Worm (Caenorhabditis elegans): Measurements from ENCODE around the gene C09E8.1.

Gene C09E8.1

DNA sequence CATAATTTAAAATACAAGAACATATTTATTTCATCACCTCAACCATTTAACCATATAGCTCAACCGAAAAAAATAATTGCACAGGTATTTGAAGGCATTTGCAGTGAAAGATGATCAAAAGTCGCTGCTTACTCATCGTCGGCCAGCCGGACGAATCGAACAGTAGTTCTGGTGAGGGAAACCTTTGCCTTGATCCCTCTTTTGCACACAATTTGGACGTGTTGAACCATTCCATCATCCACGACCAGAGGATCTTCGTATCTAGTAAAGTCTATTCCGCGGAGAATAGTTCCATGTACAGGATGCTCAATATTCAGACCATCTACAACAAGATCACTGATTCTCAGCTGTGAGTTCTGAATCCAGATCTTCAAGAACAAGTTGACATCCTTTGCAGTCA is 25.7 kb downstream of the C09E8.1 start (continued):
- TF ChIP-seq ekl-4 (GFP tag; IDR thresholded peaks at IDR 0.05) (peak; percentile 66), rcor-1 (GFP tag; IDR thresholded peaks at IDR 0.05) (no peak; the same call in 1 of the 2 replicates), Y79H2A.3 (GFP tag; conservative IDR thresholded peaks at IDR 0.05) (0 out of 2 replicates have a peak, but pooled peaks have one; percentile 7), attf-5 (GFP tag; optimal IDR thresholded peaks at IDR 0.05) (no peak), F22D6.2 (tag; optimal IDR thresholded peaks at IDR 0.05) (no peak), F49E8.2 (tag; optimal IDR thresholded peaks at IDR 0.05; ENCODE audit: insufficient read depth) (peak; percentile 34), lin-26 (GFP tag; IDR thresholded peaks at IDR 0.05) (no peak), ama-1 (optimal IDR thresholded peaks at IDR 0.05) (no peak), ama-1 (GFP tag; optimal IDR thresholded peaks at IDR 0.05) (no peak), T07F8.4 (tag; optimal IDR thresholded peaks at IDR 0.05) (no peak), chd-7 (tag; optimal IDR thresholded peaks at IDR 0.05) (no peak), F33H1.4 (GFP tag; IDR thresholded peaks at IDR 0.05) (no peak), mcd-1 (GFP tag; IDR thresholded peaks at IDR 0.05) (no peak), lin-54 (GFP tag; optimal IDR thresholded peaks at IDR 0.05) (peak; percentile 30), ztf-28 (GFP tag; IDR thresholded peaks at IDR 0.05) (no peak), F23B12.7 (tag; optimal IDR thresholded peaks at IDR 0.05; ENCODE audit: insufficient read depth) (no peak), madf-10 (tag; optimal IDR thresholded peaks at IDR 0.05) (no peak), nhr-27 (tag; optimal IDR thresholded peaks at IDR 0.05) (no peak), Y95B8A.8 (GFP tag; IDR thresholded peaks at IDR 0.05) (no peak), hrde-1 (tag; optimal IDR thresholded peaks at IDR 0.05; ENCODE audit: borderline replicate concordance) (peak; percentile 3), ceh-27 (GFP tag; optimal IDR thresholded peaks at IDR 0.05) (no peak), die-1 (tag; optimal IDR thresholded peaks at IDR 0.05) (no peak), aptf-2 (GFP tag; conservative IDR thresholded peaks at IDR 0.05) (no peak), madf-3 (GFP tag; IDR thresholded peaks at IDR 0.05) (no peak), lsy-27 (tag; optimal IDR thresholded peaks at IDR 0.05; ENCODE audit: borderline replicate concordance, insufficient read depth) (no peak), hsf-1 (GFP tag; IDR thresholded peaks at IDR 0.05) (peak; percentile 45; the same call in 1 of the 2 replicates), ztf-22 (GFP tag; optimal IDR thresholded peaks at IDR 0.05) (no peak), atf-7 (tag; optimal IDR thresholded peaks at IDR 0.05) (no peak), madf-6 (GFP tag; IDR thresholded peaks at IDR 0.05) (peak; percentile 63), F10E7.11 (tag; optimal IDR thresholded peaks at IDR 0.05) (no peak), somi-1 (GFP tag; optimal IDR thresholded peaks at IDR 0.05) (no peak), B0035.1 (tag; optimal IDR thresholded peaks at IDR 0.05) (no peak), F55B11.4 (tag; optimal IDR thresholded peaks at IDR 0.05; ENCODE audit: borderline replicate concordance, insufficient read depth) (no peak), C06A6.2 (GFP tag; conservative IDR thresholded peaks at IDR 0.05) (no peak), nhr-120 (GFP tag; IDR thresholded peaks at IDR 0.05) (no peak), pha-4 (tag; optimal IDR thresholded peaks at IDR 0.05) (no peak), ceh-100 (GFP tag; IDR thresholded peaks at IDR 0.05) (no peak), unc-62 (GFP tag; optimal IDR thresholded peaks at IDR 0.05) (no peak), athp-1 (tag; optimal IDR thresholded peaks at IDR 0.05) (no peak), hlh-12 (tag; optimal IDR thresholded peaks at IDR 0.05) (no peak), mxl-1 (tag; optimal IDR thresholded peaks at IDR 0.05) (no peak), cebp-2 (GFP tag; IDR thresholded peaks at IDR 0.05) (no peak), snpc-3.4 (tag; optimal IDR thresholded peaks at IDR 0.05) (peak; percentile 25), B0261.1 (tag; optimal IDR thresholded peaks at IDR 0.05) (no peak), ceh-79 (tag; optimal IDR thresholded peaks at IDR 0.05) (no peak), tbx-9 (tag; optimal IDR thresholded peaks at IDR 0.05; ENCODE audit: borderline replicate concordance) (no peak), mes-4 (tag; optimal IDR thresholded peaks at IDR 0.05) (no peak), B0336.3 (GFP tag; IDR thresholded peaks at IDR 0.05) (peak; percentile 63), aptf-3 (GFP tag; IDR thresholded peaks at IDR 0.05) (no peak), F57C9.4 (tag; optimal IDR thresholded peaks at IDR 0.05) (no peak)

Measured in whole organism, young adult.